Worm (Caenorhabditis elegans): ENCODE data around the gene gba-1.

- TF ChIP-seq tab-1 (GFP tag; IDR thresholded peaks at IDR 0.05), result no peak
- TF ChIP-seq ztf-29 (GFP tag; IDR thresholded peaks at IDR 0.05), result no peak
- no peak for TF ChIP-seq med-1 (GFP tag; optimal IDR thresholded peaks at IDR 0.05; ENCODE audit: insufficient read depth)
- TF ChIP-seq ztf-23 (GFP tag; IDR thresholded peaks at IDR 0.05), result no peak
- no peak for TF ChIP-seq klf-2 (GFP tag; conservative IDR thresholded peaks at IDR 0.05)
- TF ChIP-seq T22C8.4 (GFP tag; IDR thresholded peaks at IDR 0.05), result no peak
- no peak for TF ChIP-seq flt-1 (GFP tag; IDR thresholded peaks at IDR 0.05)
- no peak for TF ChIP-seq ref-1 (GFP tag; conservative IDR thresholded peaks at IDR 0.05)
Observed at ce11 chrII:2196742-2197141, 20.2 kb downstream of the gba-1 start.
